Fruit fly (Drosophila melanogaster): ENCODE data around the gene CG31373.

CG31373 gene

DNA sequence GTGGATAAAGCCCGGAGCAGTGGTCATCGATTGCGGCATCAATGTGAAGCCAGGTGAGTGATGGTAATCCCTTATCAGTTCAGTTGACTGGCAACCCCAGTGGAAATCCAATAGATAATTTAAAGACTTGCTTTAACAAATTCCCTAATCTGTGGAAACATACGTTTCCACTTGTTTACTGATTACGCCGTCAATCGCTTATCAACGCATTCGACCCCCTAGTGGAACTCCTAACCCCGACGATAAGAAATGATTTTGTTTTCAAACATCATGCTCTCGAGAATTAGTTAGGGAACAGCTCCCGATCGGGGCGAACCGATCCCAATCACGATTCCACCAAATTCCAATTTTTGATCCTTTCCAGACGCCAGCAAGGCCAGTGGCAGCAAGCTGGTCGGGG, 8.5 kb downstream of the CG31373 start:
- TF ChIP-seq Adf1 (GFP tag; IDR thresholded peaks at IDR 0.05), result no peak
- TF ChIP-seq h (optimal IDR thresholded peaks at IDR 0.05), result no peak
- no peak for TF ChIP-seq CG6813 (GFP tag; optimal IDR thresholded peaks at IDR 0.05)
- TF ChIP-seq CG34376 (GFP tag; optimal IDR thresholded peaks at IDR 0.05), result peak; percentile 20
- TF ChIP-seq Oaz (GFP tag; IDR thresholded peaks at IDR 0.05), result no peak
- peak; percentile 97 for TF ChIP-seq sug (tag; optimal IDR thresholded peaks at IDR 0.05)
- no peak for TF ChIP-seq NC2β (GFP tag; optimal IDR thresholded peaks at IDR 0.05)
- TF ChIP-seq CG14014 (GFP tag; IDR thresholded peaks at IDR 0.05), result no peak
- no peak for TF ChIP-seq Dip2 (GFP tag; IDR thresholded peaks at IDR 0.05)
- no peak for TF ChIP-seq crc (GFP tag; optimal IDR thresholded peaks at IDR 0.05)
- no peak for TF ChIP-seq CG12155 (GFP tag; optimal IDR thresholded peaks at IDR 0.05)
- no peak for TF ChIP-seq CG10209 (GFP tag; optimal IDR thresholded peaks at IDR 0.05)
- no peak for TF ChIP-seq CG10462 (GFP tag; optimal IDR thresholded peaks at IDR 0.05)
- no peak for TF ChIP-seq CG13123 (GFP tag; optimal IDR thresholded peaks at IDR 0.05)
- no peak for TF ChIP-seq tx (GFP tag; optimal IDR thresholded peaks at IDR 0.05)
- TF ChIP-seq fd3F (GFP tag; optimal IDR thresholded peaks at IDR 0.05), result no peak
- TF ChIP-seq CG8388 (GFP tag; optimal IDR thresholded peaks at IDR 0.05), result no peak
- TF ChIP-seq CG7839 (tag; optimal IDR thresholded peaks at IDR 0.05), result no peak
- TF ChIP-seq CG15479 (GFP tag; optimal IDR thresholded peaks at IDR 0.05), result peak; percentile 14
- TF ChIP-seq chinmo (GFP tag; IDR thresholded peaks at IDR 0.05; ENCODE audit: partially characterized antibody), result 0 out of 4 replicates have a peak, but pooled peaks have one; percentile 27
- no peak for TF ChIP-seq Chrac-16 (GFP tag; optimal IDR thresholded peaks at IDR 0.05)
- no peak for TF ChIP-seq ind (GFP tag; optimal IDR thresholded peaks at IDR 0.05)
- peak; percentile 32 for TF ChIP-seq exex (tag; optimal IDR thresholded peaks at IDR 0.05)
- TF ChIP-seq Lim3 (GFP tag; IDR thresholded peaks at IDR 0.05), result no peak
- TF ChIP-seq Trl (optimal IDR thresholded peaks at IDR 0.05), result no peak
- TF ChIP-seq Trl (GFP tag; optimal IDR thresholded peaks at IDR 0.05), result no peak
- no peak for TF ChIP-seq corto (GFP tag; optimal IDR thresholded peaks at IDR 0.05)
- no peak for TF ChIP-seq CG10431 (GFP tag; optimal IDR thresholded peaks at IDR 0.05)
- TF ChIP-seq Hey (tag; optimal IDR thresholded peaks at IDR 0.05), result peak; percentile 93
- no peak for TF ChIP-seq insv (GFP tag; optimal IDR thresholded peaks at IDR 0.05)
- TF ChIP-seq CG7372 (GFP tag; IDR thresholded peaks at IDR 0.05), result no peak
- no peak for TF ChIP-seq CG6689 (GFP tag; IDR thresholded peaks at IDR 0.05)
- no peak for TF ChIP-seq CG9609 (GFP tag; optimal IDR thresholded peaks at IDR 0.05)
- TF ChIP-seq CG3163 (GFP tag; optimal IDR thresholded peaks at IDR 0.05), result no peak

DNA sequence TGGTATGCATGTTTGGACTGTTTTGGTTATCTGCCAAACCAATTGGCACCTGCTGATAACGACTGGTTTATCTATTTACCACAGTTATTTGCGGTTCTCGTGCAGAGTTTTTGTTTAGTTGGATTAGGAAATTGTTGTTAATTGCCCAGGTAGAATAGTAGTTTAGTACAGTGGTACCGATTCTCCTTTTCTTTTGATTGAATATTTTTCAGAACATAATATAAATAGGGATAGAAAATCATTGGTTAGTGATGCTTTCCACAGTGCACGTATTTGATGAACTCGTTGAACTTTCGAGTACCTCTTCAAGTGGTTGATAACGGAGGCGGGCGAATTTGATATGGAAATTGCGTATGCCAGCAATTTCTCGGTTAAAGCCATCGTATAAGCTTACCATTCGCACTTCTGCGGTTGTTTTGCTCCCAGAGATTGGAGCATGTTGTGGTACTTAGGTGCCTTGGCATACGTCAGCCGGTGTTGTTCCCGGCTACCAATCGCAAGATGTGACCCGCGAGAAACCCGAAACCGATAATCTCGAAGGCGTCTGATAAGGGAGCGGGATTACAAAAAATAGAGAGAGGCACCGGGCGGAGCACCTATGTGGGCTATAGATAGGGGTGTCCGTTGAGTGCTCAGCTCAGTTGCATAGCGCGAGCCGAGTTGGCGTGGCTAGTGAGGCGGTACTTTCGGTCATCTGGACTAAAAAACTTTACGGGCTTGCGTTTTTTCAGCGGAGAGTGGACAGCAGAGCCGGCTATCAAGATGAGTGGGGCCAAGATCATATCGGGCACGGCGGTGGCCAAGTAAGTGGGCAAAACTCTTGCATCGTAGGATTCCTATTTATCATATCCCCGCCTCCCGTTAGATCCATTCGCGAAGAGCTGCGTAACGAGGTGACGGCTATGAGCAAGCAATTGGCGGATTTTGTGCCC, 9.9 kb downstream of the CG31373 start:
- TF ChIP-seq CG11093 (GFP tag; IDR thresholded peaks at IDR 0.05) (no peak), sima (GFP tag; optimal IDR thresholded peaks at IDR 0.05) (no peak), shn (GFP tag; optimal IDR thresholded peaks at IDR 0.05) (peak; percentile 5), Atf6 (GFP tag; IDR thresholded peaks at IDR 0.05) (peak; percentile 60), CG9932 (GFP tag; IDR thresholded peaks at IDR 0.05) (peak; percentile 40; the same call in 1 of the 2 replicates), CoRest (tag; optimal IDR thresholded peaks at IDR 0.05) (peak; percentile 25), nau (GFP tag; optimal IDR thresholded peaks at IDR 0.05) (no peak), CG7987 (GFP tag; optimal IDR thresholded peaks at IDR 0.05) (peak; percentile 12), caup (GFP tag; optimal IDR thresholded peaks at IDR 0.05; ENCODE audit: severe bottlenecking) (peak; percentile 23), bbx (GFP tag; IDR thresholded peaks at IDR 0.05; ENCODE audit: partially characterized antibody) (no peak), row (GFP tag; IDR thresholded peaks at IDR 0.05) (peak; percentile 51; the same call in 1 of the 3 replicates), ATbp (GFP tag; optimal IDR thresholded peaks at IDR 0.05) (no peak), Trl (optimal IDR thresholded peaks at IDR 0.05) (peak in 1 of 2 experiments; percentile 5), Trl (GFP tag; optimal IDR thresholded peaks at IDR 0.05) (no peak), Hsf (GFP tag; optimal IDR thresholded peaks at IDR 0.05) (peak; percentile 6), Hey (tag; optimal IDR thresholded peaks at IDR 0.05) (peak; percentile 76), p53 (GFP tag; optimal IDR thresholded peaks at IDR 0.05) (no peak), grn (GFP tag; optimal IDR thresholded peaks at IDR 0.05) (peak; percentile 68), Hr78 (GFP tag; optimal IDR thresholded peaks at IDR 0.05) (peak in 1 of 2 experiments; percentile 84)

All from whole organism, embryonic.